Worm (Caenorhabditis elegans) whole organism, L1 larva: ENCODE data around the gene nhr-143.
A peak's percentile ranks its signal among the peaks of the same experiment; 100 is the strongest.

Source experiments
- C04F5.9 ChIP-seq: sonication (generic microtip); optimal IDR thresholded peaks from 2 replicates; lab custom pipeline; 2016; ENCODE audit warnings: missing genetic modification characterization, missing compliant biosample characterization
- C34B4.2 ChIP-seq: sonication (generic microtip); optimal IDR thresholded peaks from 2 replicates; lab custom pipeline; 2017; ENCODE audit warnings: mild to moderate bottlenecking, missing genetic modification characterization, missing compliant biosample characterization
- aha-1 ChIP-seq: fragments of 150-350 bp; optimal IDR thresholded peaks from 2 replicates; lab custom pipeline; 2014; ENCODE audit warnings: missing biosample characterization, missing genetic modification characterization
- alr-1 ChIP-seq: fragments of 200-800 bp; sonication (Bioruptor generic); optimal IDR thresholded peaks from 2 replicates; lab custom pipeline; 2018; ENCODE audit warnings: borderline replicate concordance, mild to moderate bottlenecking, missing genetic modification characterization, missing compliant biosample characterization
- ama-1 ChIP-seq: fragments of 150-350 bp; optimal IDR thresholded peaks from 2 replicates; lab custom pipeline; 2014
- blmp-1 ChIP-seq: fragments of 150-350 bp; optimal IDR thresholded peaks from 2 replicates; lab custom pipeline; 2014; ENCODE audit warnings: missing biosample characterization, missing genetic modification characterization
- ceh-8 ChIP-seq: fragments of 200-800 bp; sonication (Bioruptor generic); optimal IDR thresholded peaks from 2 replicates; lab custom pipeline; 2018; ENCODE audit warnings: mild to moderate bottlenecking, missing genetic modification characterization, moderate library complexity, missing compliant biosample characterization
- dsc-1 ChIP-seq: sonication (generic microtip); optimal IDR thresholded peaks from 2 replicates; lab custom pipeline; 2016; ENCODE audit warnings: mild to moderate bottlenecking, missing genetic modification characterization, missing compliant biosample characterization
- efl-1 ChIP-seq, 4 experiments: fragments of 150-350 bp; optimal IDR thresholded peaks in 3 of 4; peaks in 1 of 4; 1 replicate in 1 of 4; 2 replicates in 3 of 4; lab custom pipeline; 2014; ENCODE audit warnings: missing biosample characterization in 2 of 4, missing genetic modification characterization in 2 of 4, missing genetic modification reagents in 2 of 4
- efl-3 ChIP-seq: fragments of 200-800 bp; sonication (Bioruptor generic); optimal IDR thresholded peaks from 2 replicates; lab custom pipeline; 2018; ENCODE audit warnings: mild to moderate bottlenecking, missing genetic modification characterization, missing compliant biosample characterization
- egl-13 ChIP-seq: sonication (generic microtip); optimal IDR thresholded peaks from 2 replicates; lab custom pipeline; 2016; ENCODE audit warnings: missing genotype, missing genetic modification reagents, missing genetic modification characterization, missing compliant biosample characterization
- egl-27 ChIP-seq, 2 experiments: fragments of 150-350 bp in 1 of 2; sonication (generic microtip); optimal IDR thresholded peaks; 3 replicates each; lab custom pipeline; 2017 to 2018; ENCODE audit warnings: missing biosample characterization in 2 of 2, missing genetic modification characterization in 2 of 2, missing genetic modification reagents in 2 of 2
- ets-5 ChIP-seq: fragments of 200-800 bp; sonication (Bioruptor generic); IDR thresholded peaks from 2 replicates; pipeline ENCODE4 v1.3.6; 2022; ENCODE audit warnings: missing genetic modification characterization, missing compliant biosample characterization
- fkh-8 ChIP-seq: sonication (generic microtip); optimal IDR thresholded peaks from 2 replicates; lab custom pipeline; 2016; ENCODE audit warnings: mild to moderate bottlenecking, missing genetic modification characterization, missing compliant biosample characterization
- grh-1 ChIP-seq: fragments of 200-800 bp; sonication (Bioruptor generic); IDR thresholded peaks from 2 replicates; pipeline ENCODE4 v1.3.6; 2022; ENCODE audit warnings: missing genetic modification reagents, missing genetic modification characterization, missing compliant biosample characterization
- hpl-2 ChIP-seq: fragments of 150-350 bp; optimal IDR thresholded peaks from 2 replicates; lab custom pipeline; 2014; ENCODE audit warnings: missing biosample characterization, missing genetic modification reagents, missing genetic modification characterization
- irx-1 ChIP-seq: sonication (generic microtip); optimal IDR thresholded peaks from 2 replicates; lab custom pipeline; 2016; ENCODE audit warnings: missing genetic modification characterization, missing compliant biosample characterization
- isw-1 ChIP-seq: fragments of 200-800 bp; sonication (Bioruptor generic); IDR thresholded peaks from 2 replicates; pipeline ENCODE4 v1.3.6; 2022; ENCODE audit warnings: missing genetic modification characterization, missing compliant biosample characterization
- jun-1 ChIP-seq: fragments of 150-350 bp; optimal IDR thresholded peaks from 2 replicates; lab custom pipeline; 2014; ENCODE audit warnings: missing biosample characterization, missing genetic modification reagents, missing genetic modification characterization
- lin-13 ChIP-seq: fragments of 150-350 bp; optimal IDR thresholded peaks from 2 replicates; lab custom pipeline; 2014; ENCODE audit warnings: missing biosample characterization, missing genetic modification reagents, missing genetic modification characterization
- lin-14 ChIP-seq: fragments of 200-800 bp; sonication (Bioruptor generic); optimal IDR thresholded peaks from 2 replicates; lab custom pipeline; 2018; ENCODE audit warnings: mild to moderate bottlenecking, missing genetic modification characterization, moderate library complexity, missing compliant biosample characterization
- lin-15B ChIP-seq: fragments of 150-350 bp; sonication (generic microtip); optimal IDR thresholded peaks from 3 replicates; lab custom pipeline; 2014; ENCODE audit warnings: missing biosample characterization, missing genetic modification characterization
- lin-35 ChIP-seq, 2 experiments: fragments of 150-350 bp; optimal IDR thresholded peaks; 2 replicates each; lab custom pipeline; 2014; ENCODE audit warnings: missing biosample characterization in 2 of 2, missing genetic modification characterization in 2 of 2, missing genetic modification reagents in 2 of 2
- lir-3 ChIP-seq: sonication (generic microtip); optimal IDR thresholded peaks from 2 replicates; lab custom pipeline; 2016; ENCODE audit warnings: mild to moderate bottlenecking, missing genetic modification characterization, moderate library complexity, missing compliant biosample characterization; ENCODE audit not compliant: poor library complexity
- mab-9 ChIP-seq: fragments of 200-800 bp; sonication (Bioruptor generic); IDR thresholded peaks from 2 replicates; pipeline ENCODE4 v1.3.6; 2022; ENCODE audit warnings: missing genetic modification reagents, missing genetic modification characterization, missing compliant biosample characterization
- mep-1 ChIP-seq: fragments of 150-350 bp; optimal IDR thresholded peaks from 2 replicates; lab custom pipeline; 2014; ENCODE audit warnings: missing biosample characterization, missing genetic modification characterization
- nhr-19 ChIP-seq: fragments of 200-800 bp; sonication (Bioruptor generic); conservative IDR thresholded peaks from 2 replicates; pipeline ENCODE4 v1.3.6; 2022; ENCODE audit warnings: missing genetic modification characterization, missing compliant biosample characterization
- nhr-47 ChIP-seq: sonication (generic microtip); optimal IDR thresholded peaks from 2 replicates; lab custom pipeline; 2016; ENCODE audit warnings: mild to moderate bottlenecking, missing genetic modification characterization, moderate library complexity, missing compliant biosample characterization
- nhr-76 ChIP-seq: sonication (generic microtip); optimal IDR thresholded peaks from 2 replicates; lab custom pipeline; 2017; ENCODE audit warnings: missing biosample characterization, missing genetic modification characterization
- nhr-77 ChIP-seq: fragments of 150-350 bp; optimal IDR thresholded peaks from 2 replicates; lab custom pipeline; 2014; ENCODE audit warnings: missing biosample characterization, missing genetic modification characterization
- nhr-84 ChIP-seq: sonication (generic microtip); optimal IDR thresholded peaks from 2 replicates; lab custom pipeline; 2017; ENCODE audit warnings: missing biosample characterization, missing genetic modification characterization
- nhr-85 ChIP-seq: sonication (generic microtip); peaks from one replicate; lab custom pipeline; 2016; ENCODE audit warnings: missing genetic modification characterization, inconsistent platforms, missing compliant biosample characterization
- nhr-90 ChIP-seq: sonication (generic microtip); optimal IDR thresholded peaks from 2 replicates; lab custom pipeline; 2016; ENCODE audit warnings: mild to moderate bottlenecking, missing genetic modification characterization, missing compliant biosample characterization; ENCODE audit not compliant: poor library complexity
- pax-3 ChIP-seq: fragments of 200-800 bp; sonication (Bioruptor generic); optimal IDR thresholded peaks from 2 replicates; lab custom pipeline; 2018; ENCODE audit warnings: mild to moderate bottlenecking, missing genetic modification characterization, moderate library complexity, missing compliant biosample characterization
- pqm-1 ChIP-seq: sonication (generic microtip); optimal IDR thresholded peaks from 3 replicates; lab custom pipeline; 2017; ENCODE audit warnings: missing biosample characterization, missing genetic modification characterization
- swsn-7 ChIP-seq: sonication (generic microtip); optimal IDR thresholded peaks from 2 replicates; lab custom pipeline; 2016; ENCODE audit warnings: missing genetic modification characterization, missing compliant biosample characterization
- unc-30 ChIP-seq: sonication (generic microtip); optimal IDR thresholded peaks from 2 replicates; lab custom pipeline; 2017; ENCODE audit warnings: missing biosample characterization, missing genetic modification characterization
- unc-62 ChIP-seq: fragments of 150-350 bp; optimal IDR thresholded peaks from 2 replicates; lab custom pipeline; 2014; ENCODE audit warnings: missing biosample characterization, missing genetic modification reagents, missing genetic modification characterization
- unc-86 ChIP-seq: sonication (generic microtip); optimal IDR thresholded peaks from 2 replicates; lab custom pipeline; 2016; ENCODE audit warnings: missing genetic modification characterization, missing compliant biosample characterization
- vab-15 ChIP-seq: sonication (generic microtip); optimal IDR thresholded peaks from 2 replicates; lab custom pipeline; 2017; ENCODE audit warnings: missing genotype, mild to moderate bottlenecking, missing genetic modification characterization, missing compliant biosample characterization
- zip-4 ChIP-seq: fragments of 200-800 bp; sonication (Bioruptor generic); optimal IDR thresholded peaks from 2 replicates; lab custom pipeline; 2018; ENCODE audit warnings: mild to moderate bottlenecking, missing genetic modification characterization, moderate library complexity, missing compliant biosample characterization
- ztf-11 ChIP-seq, 2 experiments: sonication (generic microtip); optimal IDR thresholded peaks; 2 replicates each; lab custom pipeline; 2016 to 2017; ENCODE audit warnings: missing genetic modification characterization in 2 of 2, missing biosample characterization in 1 of 2, missing compliant biosample characterization in 1 of 2
- ztf-4 ChIP-seq: fragments of 150-350 bp; optimal IDR thresholded peaks from 2 replicates; lab custom pipeline; 2014; ENCODE audit warnings: missing biosample characterization, missing genetic modification characterization

The nhr-143 gene

DNA sequence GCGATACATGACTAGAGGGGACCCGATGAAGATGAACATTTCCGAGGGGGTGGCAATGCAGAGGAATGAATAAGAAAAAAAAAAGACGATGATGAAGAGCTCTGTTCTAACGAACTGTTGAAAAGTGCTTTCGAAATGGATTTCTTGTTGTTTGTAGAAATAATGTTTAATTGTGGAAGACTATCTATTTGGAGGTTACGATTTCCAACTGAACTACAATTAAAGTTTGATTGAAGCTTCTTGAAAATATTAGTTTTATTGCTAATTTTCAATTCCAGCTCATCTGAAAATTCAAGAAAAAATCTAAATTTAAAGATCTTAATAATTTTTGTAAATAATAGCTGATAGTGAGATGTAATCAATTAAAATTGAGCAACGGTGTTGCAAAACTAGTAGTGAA is 30.3 kb downstream of the nhr-143 start:
- TF ChIP-seq unc-62 (GFP tag; lab: Kevin White, UChicago) (no peak), C34B4.2 (tag; lab: Kevin White, UChicago) (no peak), efl-1 (optimal IDR thresholded peaks at IDR 0.05; lab: Kevin White, UChicago) (no peak), efl-1 (GFP tag; optimal IDR thresholded peaks at IDR 0.05 in 1 of 2; lab: Kevin White, UChicago) (no peak), efl-3 (GFP tag; lab: Kevin White, UChicago) (no peak), nhr-85 (tag; lab: Kevin White, UChicago) (no peak), nhr-77 (no peak), nhr-47 (tag; lab: Kevin White, UChicago) (no peak), nhr-90 (no peak), mab-9 (GFP tag; lab: Robert Waterston, UW) (no peak)

DNA sequence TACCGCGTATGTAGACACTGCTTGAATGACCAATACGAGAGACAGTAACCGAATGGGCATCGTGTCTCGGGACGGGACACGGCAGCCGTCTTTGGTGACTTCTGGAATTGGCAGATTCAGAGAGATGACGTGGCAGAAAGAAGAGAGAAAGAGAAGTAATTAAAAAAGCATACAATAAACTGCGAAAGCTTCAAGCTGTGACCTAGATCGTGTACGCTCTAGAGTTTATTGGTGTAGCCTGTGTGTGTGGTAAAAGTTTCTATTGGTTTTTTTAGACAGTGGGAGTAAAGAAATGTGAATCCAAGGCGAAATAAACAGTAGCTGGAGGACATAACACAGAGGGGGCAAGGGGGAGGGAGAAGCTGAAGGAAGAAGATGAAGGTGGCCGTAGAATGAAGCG is 30.8 kb downstream of the nhr-143 start, which contains the start of gene T19A5.3:
T19A5.3 (minus strand) TSS at position 101 of the 400 bp plus-strand sequence.
- TF ChIP-seq nhr-19 (GFP tag; lab: Robert Waterston, UW) (no peak), C04F5.9 (no peak), lin-13 (GFP tag; lab: Kevin White, UChicago) (no peak), swsn-7 (tag; lab: Kevin White, UChicago) (no peak), irx-1 (tag; lab: Kevin White, UChicago) (no peak), unc-86 (tag; lab: Kevin White, UChicago) (no peak), nhr-76 (no peak)

DNA sequence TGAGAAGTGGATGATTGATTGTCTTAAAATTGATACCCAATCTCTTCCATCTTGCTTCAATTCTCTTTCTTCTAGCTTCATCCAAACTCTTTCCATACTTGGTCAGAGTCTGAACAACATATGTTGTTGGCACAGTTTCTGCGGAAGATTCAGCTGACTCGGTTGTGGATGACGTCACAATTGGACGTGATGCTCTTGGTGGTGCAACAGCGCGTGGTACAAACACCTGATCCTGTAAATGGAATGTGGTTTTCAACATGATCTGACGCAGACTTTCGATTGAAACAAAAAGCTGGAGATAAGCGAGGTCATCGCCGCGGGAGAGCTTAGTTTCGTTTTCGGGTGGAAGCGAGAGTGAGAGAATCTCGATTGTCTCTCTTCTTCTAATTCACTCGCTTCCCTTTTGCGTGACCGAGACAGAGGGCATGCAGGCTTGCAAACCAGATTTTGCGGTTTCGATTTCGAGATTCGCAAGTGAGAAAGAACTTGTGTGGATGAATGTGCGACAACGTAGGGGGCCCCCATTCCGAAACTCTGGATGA is 32.2 kb downstream of the nhr-143 start:
- TF ChIP-seq mab-9 (GFP tag; lab: Robert Waterston, UW), result no peak
- no peak for TF ChIP-seq isw-1 (GFP tag; lab: Robert Waterston, UW)
- TF ChIP-seq lir-3 (tag; lab: Kevin White, UChicago), result no peak
- peak; percentile 99 for TF ChIP-seq blmp-1 (tag; lab: Kevin White, UChicago)
- TF ChIP-seq mep-1 (tag; lab: Kevin White, UChicago), result no peak
- TF ChIP-seq ets-5 (GFP tag; lab: Robert Waterston, UW), result no peak
- TF ChIP-seq ztf-11 (tag; optimal IDR thresholded peaks at IDR 0.05; lab: Kevin White, UChicago), result no peak
- no peak for TF ChIP-seq ceh-8 (GFP tag; lab: Kevin White, UChicago)
- no peak for TF ChIP-seq efl-1 (optimal IDR thresholded peaks at IDR 0.05; lab: Kevin White, UChicago)
- TF ChIP-seq efl-1 (GFP tag; optimal IDR thresholded peaks at IDR 0.05 in 1 of 2; lab: Kevin White, UChicago), result peak in 1 of 2 experiments; percentile 68
- TF ChIP-seq aha-1, result no peak

DNA sequence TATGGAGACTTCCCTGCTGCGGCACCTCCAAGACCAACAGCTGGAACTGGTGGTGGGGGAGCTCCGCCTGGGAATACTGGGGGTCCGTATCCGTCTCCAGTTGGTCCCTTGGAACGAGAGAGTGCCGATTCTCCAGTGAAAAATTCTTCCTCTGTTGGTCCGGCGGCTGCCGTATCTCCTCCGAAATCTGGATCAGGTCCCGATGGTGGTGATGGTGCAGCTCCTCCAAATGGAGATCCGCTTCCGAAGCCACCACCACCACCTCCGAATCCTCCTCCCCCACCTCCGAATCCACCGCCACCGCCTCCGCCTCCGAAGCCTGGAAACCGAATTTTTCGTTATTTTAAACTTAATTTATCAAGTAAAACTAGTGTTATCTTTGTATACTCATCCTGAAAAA is 34.3 kb downstream of the nhr-143 start:
- no peak for TF ChIP-seq ztf-11 (tag; optimal IDR thresholded peaks at IDR 0.05; lab: Kevin White, UChicago)
- TF ChIP-seq egl-13 (tag; lab: Kevin White, UChicago), result no peak

DNA sequence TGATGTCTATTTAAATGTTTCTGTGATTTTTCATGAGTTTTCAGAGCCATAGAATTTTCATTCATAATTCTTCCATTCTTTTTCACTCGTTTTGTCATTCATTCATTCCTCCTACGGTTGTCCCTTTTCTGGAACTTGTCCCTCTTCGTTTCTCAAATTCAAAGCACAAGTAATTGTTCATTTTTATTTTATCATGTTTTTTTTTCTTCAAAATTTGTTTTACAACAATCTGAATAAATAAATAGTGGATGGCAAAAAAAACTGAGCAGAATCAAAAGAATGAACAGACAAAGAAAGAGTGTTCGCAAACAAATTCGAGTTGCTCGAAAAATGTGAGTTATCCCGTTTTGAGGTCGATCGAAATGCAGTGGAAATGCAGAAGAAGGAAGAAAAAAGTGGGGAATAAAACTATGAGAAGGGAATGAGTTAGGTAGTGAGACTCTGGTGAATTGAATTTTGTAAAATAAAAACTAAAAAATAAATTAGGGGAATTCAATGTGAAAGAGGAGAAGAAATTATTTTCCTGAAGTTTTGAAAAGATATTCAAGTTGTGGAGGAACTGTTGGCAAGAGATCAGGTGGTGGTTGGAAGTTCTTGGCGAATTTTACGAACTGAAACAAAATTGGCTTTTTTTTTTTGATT is 35.2 kb downstream of the nhr-143 start:
- TF ChIP-seq zip-4, result no peak
- no peak for TF ChIP-seq pax-3
- TF ChIP-seq fkh-8 (tag; lab: Kevin White, UChicago), result no peak
- TF ChIP-seq ztf-4, result no peak
- TF ChIP-seq isw-1 (GFP tag; lab: Robert Waterston, UW), result no peak
- TF ChIP-seq nhr-90, result peak; percentile 38
- TF ChIP-seq jun-1 (tag; lab: Kevin White, UChicago), result no peak
- TF ChIP-seq efl-3 (GFP tag; lab: Kevin White, UChicago), result no peak
- no peak for TF ChIP-seq dsc-1 (tag; lab: Kevin White, UChicago)
- no peak for TF ChIP-seq ceh-8 (GFP tag; lab: Kevin White, UChicago)
- TF ChIP-seq C34B4.2 (tag; lab: Kevin White, UChicago), result no peak
- no peak for TF ChIP-seq nhr-77
- no peak for TF ChIP-seq pqm-1 (tag; lab: Kevin White, UChicago)
- peak; percentile 93 for TF ChIP-seq ama-1 (lab: Kevin White, UChicago)
- no peak for TF ChIP-seq nhr-84 (tag; lab: Kevin White, UChicago)
- TF ChIP-seq vab-15 (tag; lab: Kevin White, UChicago), result no peak
- TF ChIP-seq lin-15B (tag; lab: Kevin White, UChicago), result no peak
- no peak for TF ChIP-seq grh-1 (GFP tag; lab: Robert Waterston, UW)
- TF ChIP-seq hpl-2, result no peak
- TF ChIP-seq lin-14, result no peak
- no peak for TF ChIP-seq unc-30
- TF ChIP-seq alr-1 (tag; lab: Kevin White, UChicago), result no peak
- TF ChIP-seq lin-35 (GFP tag; optimal IDR thresholded peaks at IDR 0.05; lab: Kevin White, UChicago), result no peak
- no peak for TF ChIP-seq egl-27 (tag; optimal IDR thresholded peaks at IDR 0.05; lab: Kevin White, UChicago)
